Worm (Caenorhabditis elegans) whole organism, late embryonic: ENCODE results near the gene C18D1.2.
A peak's percentile ranks its signal among the peaks of the same experiment; 100 is the strongest.

ENCODE experiments used
- C08G9.2 ChIP-seq: sonication (generic microtip); optimal IDR thresholded peaks from 2 replicates; lab custom pipeline; 2016; ENCODE audit warnings: mild to moderate bottlenecking, missing genetic modification characterization, moderate library complexity, missing compliant biosample characterization
- F13H6.1 ChIP-seq: sonication (generic microtip); optimal IDR thresholded peaks from 2 replicates; lab custom pipeline; 2016; ENCODE audit warnings: missing genetic modification characterization, missing compliant biosample characterization
- K02D7.2 ChIP-seq: sonication (generic microtip); optimal IDR thresholded peaks from 2 replicates; lab custom pipeline; 2017; ENCODE audit warnings: mild to moderate bottlenecking, missing genetic modification characterization, missing compliant biosample characterization
- K09A11.1 ChIP-seq: sonication (generic microtip); optimal IDR thresholded peaks from 2 replicates; lab custom pipeline; 2017; ENCODE audit warnings: antibody characterized with exemption, mild to moderate bottlenecking, missing genetic modification characterization, missing compliant biosample characterization; ENCODE audit not compliant: insufficient read depth
- T23F11.4 ChIP-seq: fragments of 200-800 bp; sonication (Bioruptor generic); optimal IDR thresholded peaks from 2 replicates; lab custom pipeline; 2018; ENCODE audit warnings: mild to moderate bottlenecking, missing genetic modification characterization, missing compliant biosample characterization
- ceh-14 ChIP-seq: sonication (generic microtip); optimal IDR thresholded peaks from 2 replicates; lab custom pipeline; 2016; ENCODE audit warnings: missing genotype, missing genetic modification characterization, missing compliant biosample characterization
- ceh-19 ChIP-seq: fragments of 200-800 bp; sonication (Bioruptor generic); optimal IDR thresholded peaks from 2 replicates; lab custom pipeline; 2018; ENCODE audit warnings: mild to moderate bottlenecking, missing genetic modification characterization, missing compliant biosample characterization
- ceh-2 ChIP-seq: sonication (generic microtip); optimal IDR thresholded peaks from 2 replicates; lab custom pipeline; 2016; ENCODE audit warnings: missing genotype, missing genetic modification characterization, missing compliant biosample characterization
- ceh-22 ChIP-seq: sonication (generic microtip); optimal IDR thresholded peaks from 2 replicates; lab custom pipeline; 2017; ENCODE audit warnings: missing biosample characterization, missing genetic modification characterization
- ceh-31 ChIP-seq: sonication (generic microtip); optimal IDR thresholded peaks from 2 replicates; lab custom pipeline; 2016; ENCODE audit warnings: missing genetic modification characterization, missing compliant biosample characterization
- ceh-34 ChIP-seq: sonication (generic microtip); optimal IDR thresholded peaks from 2 replicates; lab custom pipeline; 2016; ENCODE audit warnings: mild to moderate bottlenecking, missing genetic modification characterization, missing compliant biosample characterization
- ceh-45 ChIP-seq: fragments of 200-800 bp; sonication (Bioruptor generic); IDR thresholded peaks from 2 replicates; pipeline ENCODE4 v1.3.6; 2022; ENCODE audit warnings: missing genetic modification reagents, missing genetic modification characterization, missing compliant biosample characterization
- ceh-9 ChIP-seq: sonication (generic microtip); optimal IDR thresholded peaks from 2 replicates; lab custom pipeline; 2016; ENCODE audit warnings: mild to moderate bottlenecking, missing genetic modification characterization, inconsistent platforms, missing compliant biosample characterization
- dmd-4 ChIP-seq: sonication (generic microtip); optimal IDR thresholded peaks from 2 replicates; lab custom pipeline; 2016; ENCODE audit warnings: borderline replicate concordance, missing genetic modification characterization, missing compliant biosample characterization
- elt-2 ChIP-seq: sonication (generic microtip); optimal IDR thresholded peaks from 2 replicates; lab custom pipeline; 2016; ENCODE audit warnings: missing genetic modification reagents, missing genetic modification characterization, missing compliant biosample characterization
- ets-4 ChIP-seq: sonication (generic microtip); optimal IDR thresholded peaks from 2 replicates; lab custom pipeline; 2016; ENCODE audit warnings: missing genetic modification characterization, missing compliant biosample characterization
- fkh-10 ChIP-seq: fragments of 150-350 bp; optimal IDR thresholded peaks from 2 replicates; lab custom pipeline; 2014; ENCODE audit warnings: missing biosample characterization, missing genetic modification reagents, missing genetic modification characterization
- fkh-6 ChIP-seq: sonication (generic microtip); optimal IDR thresholded peaks from 2 replicates; lab custom pipeline; 2016; ENCODE audit warnings: missing genetic modification characterization, missing compliant biosample characterization
- hlh-30 ChIP-seq: sonication (generic microtip); optimal IDR thresholded peaks from 2 replicates; lab custom pipeline; 2017; ENCODE audit warnings: antibody characterized with exemption, missing genetic modification characterization, missing compliant biosample characterization; ENCODE audit not compliant: insufficient read depth
- hlh-8 ChIP-seq: sonication (generic microtip); optimal IDR thresholded peaks from 2 replicates; lab custom pipeline; 2016; ENCODE audit warnings: missing genotype, missing genetic modification characterization, missing compliant biosample characterization
- lin-11 ChIP-seq: fragments of 200-800 bp; sonication (Bioruptor generic); optimal IDR thresholded peaks from 2 replicates; lab custom pipeline; 2018; ENCODE audit warnings: mild to moderate bottlenecking, missing genetic modification characterization, missing compliant biosample characterization
- mec-3 ChIP-seq: sonication (generic microtip); optimal IDR thresholded peaks from 2 replicates; lab custom pipeline; 2016; ENCODE audit warnings: borderline replicate concordance, missing genetic modification characterization, missing compliant biosample characterization
- nfya-1 ChIP-seq: sonication (generic microtip); optimal IDR thresholded peaks from 2 replicates; lab custom pipeline; 2017; ENCODE audit warnings: missing genetic modification characterization, mild to moderate bottlenecking, missing compliant biosample characterization, antibody characterized with exemption, moderate library complexity
- nhr-232 ChIP-seq: sonication (generic microtip); optimal IDR thresholded peaks from 2 replicates; lab custom pipeline; 2016; ENCODE audit warnings: missing genetic modification characterization, missing compliant biosample characterization
- odd-2 ChIP-seq: sonication (generic microtip); optimal IDR thresholded peaks from 2 replicates; lab custom pipeline; 2017; ENCODE audit warnings: antibody characterized with exemption, mild to moderate bottlenecking, missing genetic modification characterization, missing compliant biosample characterization
- pag-3 ChIP-seq: sonication (generic microtip); optimal IDR thresholded peaks from 2 replicates; lab custom pipeline; 2016; ENCODE audit warnings: missing compliant biosample characterization, missing genetic modification characterization, borderline replicate concordance
- pat-9 ChIP-seq: fragments of 200-800 bp; sonication (Bioruptor generic); optimal IDR thresholded peaks from 2 replicates; lab custom pipeline; 2018; ENCODE audit warnings: mild to moderate bottlenecking, missing genetic modification characterization, moderate library complexity, missing compliant biosample characterization
- pha-2 ChIP-seq: sonication (generic microtip); optimal IDR thresholded peaks from 2 replicates; lab custom pipeline; 2017; ENCODE audit warnings: mild to moderate bottlenecking, missing genetic modification characterization, missing compliant biosample characterization
- pros-1 ChIP-seq: fragments of 150-350 bp; optimal IDR thresholded peaks from 2 replicates; lab custom pipeline; 2014; ENCODE audit warnings: missing biosample characterization, missing genetic modification reagents, missing genetic modification characterization
- ref-2 ChIP-seq: sonication (generic microtip); optimal IDR thresholded peaks from 2 replicates; lab custom pipeline; 2016; ENCODE audit warnings: missing genetic modification characterization, missing compliant biosample characterization
- rnt-1 ChIP-seq: sonication (generic microtip); optimal IDR thresholded peaks from 2 replicates; lab custom pipeline; 2016; ENCODE audit warnings: missing genetic modification characterization, missing compliant biosample characterization
- sox-2 ChIP-seq: fragments of 200-800 bp; sonication (Bioruptor generic); IDR thresholded peaks from 2 replicates; pipeline ENCODE4 v1.3.6; 2022; ENCODE audit warnings: missing genetic modification reagents, missing genetic modification characterization, missing compliant biosample characterization
- tbx-2 ChIP-seq: sonication (generic microtip); optimal IDR thresholded peaks from 2 replicates; lab custom pipeline; 2016; ENCODE audit warnings: missing genetic modification characterization, missing compliant biosample characterization
- ttx-3 ChIP-seq: sonication (generic microtip); optimal IDR thresholded peaks from 2 replicates; lab custom pipeline; 2016; ENCODE audit warnings: missing genetic modification reagents, missing genetic modification characterization, missing compliant biosample characterization
- unc-3 ChIP-seq, 2 experiments: fragments of 200-800 bp in 1 of 2; sonication (Bioruptor generic) in 1 of 2; sonication (generic microtip) in 1 of 2; conservative IDR thresholded peaks in 1 of 2; optimal IDR thresholded peaks in 1 of 2; 2 replicates each; pipeline versions ENCODE4 v1.3.6 to Lab custom; 2016 to 2022; ENCODE audit warnings: missing compliant biosample characterization in 2 of 2, missing genetic modification characterization in 2 of 2, missing genetic modification reagents in 1 of 2
- unc-42 ChIP-seq: sonication (generic microtip); optimal IDR thresholded peaks from 2 replicates; lab custom pipeline; 2016; ENCODE audit warnings: missing genotype, missing genetic modification characterization, missing compliant biosample characterization
- unc-86 ChIP-seq: sonication (generic microtip); optimal IDR thresholded peaks from 2 replicates; lab custom pipeline; 2016; ENCODE audit warnings: missing genetic modification characterization, missing compliant biosample characterization
- zip-5 ChIP-seq: sonication (generic microtip); optimal IDR thresholded peaks from 2 replicates; lab custom pipeline; 2016; ENCODE audit warnings: missing genetic modification characterization, missing compliant biosample characterization
- ztf-16 ChIP-seq: sonication (generic microtip); optimal IDR thresholded peaks from 2 replicates; lab custom pipeline; 2017; ENCODE audit warnings: missing genetic modification characterization, missing compliant biosample characterization

C18D1.2 gene

DNA sequence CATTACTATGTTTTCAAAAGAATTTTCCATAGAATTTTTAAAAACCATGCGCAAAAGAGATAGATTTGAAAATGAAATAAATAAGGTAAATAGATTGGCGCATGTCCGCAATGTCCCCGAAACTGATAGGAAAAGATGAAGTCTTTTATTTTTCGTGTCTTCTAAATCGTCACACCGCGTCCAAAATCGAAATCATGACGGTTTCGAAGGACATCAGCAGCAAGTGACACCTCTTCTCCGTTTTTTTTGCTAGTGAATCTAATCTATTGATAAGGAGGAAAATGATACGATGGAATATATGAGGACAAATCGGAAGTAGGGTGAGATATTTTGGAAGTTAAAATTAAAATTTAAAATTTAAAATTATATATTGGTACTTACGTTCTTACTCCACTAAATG lies 17.2 kb downstream of the C18D1.2 start:
- TF ChIP-seq K09A11.1 (tag; lab: Kevin White, UChicago) (no peak), elt-2 (no peak), tbx-2 (tag; lab: Kevin White, UChicago) (no peak), ets-4 (tag; lab: Kevin White, UChicago) (no peak), fkh-6 (no peak), zip-5 (no peak), unc-3 (GFP tag; conservative IDR thresholded peaks at IDR 0.05; lab: Robert Waterston, UW) (no peak), unc-3 (tag; optimal IDR thresholded peaks at IDR 0.05; lab: Kevin White, UChicago) (no peak), ref-2 (tag; lab: Kevin White, UChicago) (no peak), lin-11 (tag; lab: Kevin White, UChicago) (no peak)
- TF ChIP-seq, all 69 proteins: peak for 0

DNA sequence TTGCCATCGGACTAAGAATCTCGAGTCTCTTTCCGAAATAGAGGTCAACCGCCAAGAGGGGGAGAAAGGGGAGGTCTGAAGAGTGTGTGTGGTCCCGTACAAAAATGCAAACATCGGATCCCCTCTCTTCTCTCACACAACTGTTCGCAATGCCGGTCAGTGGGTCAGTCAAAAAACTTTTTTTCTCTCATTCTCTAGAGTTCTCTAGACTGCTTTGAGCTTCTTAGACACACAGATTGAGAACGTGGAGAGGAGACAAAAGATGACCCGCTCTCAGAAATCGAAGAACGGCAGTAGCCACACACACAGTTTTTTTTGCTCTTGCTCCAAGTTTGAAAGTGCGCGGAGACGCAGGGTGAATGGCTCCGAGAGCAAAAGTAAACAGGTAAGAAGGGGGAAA lies 19.0 kb downstream of the C18D1.2 start:
- TF ChIP-seq mec-3 (tag; lab: Kevin White, UChicago), result no peak
- no peak for TF ChIP-seq ttx-3 (tag; lab: Kevin White, UChicago)
- TF ChIP-seq pag-3 (tag; lab: Kevin White, UChicago), result no peak
- no peak for TF ChIP-seq pat-9 (tag; lab: Kevin White, UChicago)
- no peak for TF ChIP-seq ets-4 (tag; lab: Kevin White, UChicago)
- peak; percentile 36 for TF ChIP-seq tbx-2 (tag; lab: Kevin White, UChicago)
- no peak for TF ChIP-seq nhr-232 (tag; lab: Kevin White, UChicago)
- no peak for TF ChIP-seq ceh-22 (tag; lab: Kevin White, UChicago)
- no peak for TF ChIP-seq hlh-8 (tag; lab: Kevin White, UChicago)
- no peak for TF ChIP-seq pha-2
- peak; percentile 9 for TF ChIP-seq elt-2
- no peak for TF ChIP-seq ztf-16
- TF ChIP-seq sox-2, result no peak
- TF ChIP-seq rnt-1 (tag; lab: Kevin White, UChicago), result no peak
- TF ChIP-seq T23F11.4 (GFP tag; lab: Kevin White, UChicago), result no peak
- TF ChIP-seq ref-2 (tag; lab: Kevin White, UChicago), result peak; percentile 4

DNA sequence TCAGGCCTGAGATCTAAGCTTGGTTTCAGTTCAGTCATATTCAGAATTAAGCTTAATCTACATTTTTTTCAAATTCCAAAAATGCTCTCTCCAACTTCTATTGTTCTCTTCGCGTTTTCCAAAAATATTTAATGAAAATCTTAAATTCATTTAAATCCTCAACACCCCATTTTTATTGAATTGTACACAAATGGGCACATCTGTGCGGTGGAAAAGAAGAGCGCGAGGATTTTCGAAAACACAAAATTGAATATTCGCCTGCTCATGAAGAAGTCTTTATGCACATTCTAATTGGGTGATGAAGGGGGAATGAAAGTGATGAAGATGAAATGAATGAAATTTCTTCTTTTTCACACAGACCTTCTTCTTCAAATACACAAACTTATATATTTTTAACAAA lies 27.7 kb downstream of the C18D1.2 start:
- TF ChIP-seq ceh-19 (GFP tag; lab: Kevin White, UChicago), result no peak
- peak; percentile 79 for TF ChIP-seq unc-42 (tag; lab: Kevin White, UChicago)
- no peak for TF ChIP-seq pros-1 (tag; lab: Kevin White, UChicago)

DNA sequence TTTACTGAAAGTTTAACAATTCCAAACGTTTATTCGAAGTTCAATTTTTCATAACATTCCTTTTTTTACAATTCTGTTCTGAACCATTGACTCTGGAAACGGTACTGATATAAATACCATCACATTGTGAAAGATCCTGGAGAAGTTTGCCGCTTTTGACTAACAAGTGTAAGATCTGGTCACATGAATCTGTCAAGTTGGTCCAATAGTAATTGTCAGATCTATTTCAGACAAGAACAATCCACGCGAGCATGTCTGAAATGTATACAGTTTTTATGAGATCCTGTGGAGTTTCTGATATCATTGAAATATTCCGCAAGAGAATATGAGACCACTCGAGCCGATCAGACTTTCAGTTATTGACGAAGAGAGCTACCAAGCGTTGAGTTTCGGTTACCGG lies 36.3 kb downstream of the C18D1.2 start:
- TF ChIP-seq lin-11 (tag; lab: Kevin White, UChicago) (no peak), ets-4 (tag; lab: Kevin White, UChicago) (no peak), fkh-10 (GFP tag; lab: Kevin White, UChicago) (no peak), pha-2 (no peak), pros-1 (tag; lab: Kevin White, UChicago) (no peak), nfya-1 (tag; lab: Kevin White, UChicago) (no peak), unc-86 (tag; lab: Kevin White, UChicago) (no peak), C08G9.2 (no peak), elt-2 (no peak), K02D7.2 (no peak)

DNA sequence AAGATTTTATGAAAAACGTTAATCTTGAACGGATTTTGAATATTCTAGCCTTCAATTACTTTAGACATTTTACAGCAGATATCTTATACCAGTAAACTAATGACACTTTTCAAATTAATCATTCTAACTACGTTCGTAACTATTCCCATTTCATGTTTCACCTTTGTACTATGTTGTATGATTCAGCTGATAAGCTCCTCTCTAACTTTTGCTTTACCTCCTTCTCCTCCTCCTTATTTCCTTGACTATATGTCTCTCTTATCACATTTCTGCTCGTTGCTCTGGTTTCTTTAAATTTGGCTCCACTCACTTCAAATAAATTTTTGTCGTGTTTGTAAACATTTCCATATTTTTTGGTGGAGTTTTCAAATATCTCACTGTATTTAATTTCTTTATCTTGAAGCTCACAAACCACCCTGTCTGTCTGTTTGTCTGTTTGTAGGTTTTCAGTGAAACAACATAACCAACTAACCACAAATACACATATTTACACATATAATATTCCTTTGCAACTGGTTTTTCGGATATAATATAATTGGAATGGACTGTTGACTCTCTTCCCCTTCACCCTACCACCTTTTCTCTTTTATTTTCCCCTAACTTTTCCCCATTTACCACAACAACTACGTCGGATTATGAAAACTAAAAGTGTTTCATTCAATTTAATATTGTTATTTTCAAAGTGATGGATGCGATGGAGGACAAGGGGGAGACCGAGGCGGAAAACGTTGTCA lies 37.6 kb downstream of the C18D1.2 start, which contains the start of gene lact-2:
lact-2 (plus strand) TSS at position 684 of the 734 bp plus-strand sequence.
- TF ChIP-seq C08G9.2 (no peak), ceh-31 (tag; lab: Kevin White, UChicago) (no peak), dmd-4 (tag; lab: Kevin White, UChicago) (no peak), K02D7.2 (no peak), unc-3 (GFP tag; conservative IDR thresholded peaks at IDR 0.05; lab: Robert Waterston, UW) (no peak), unc-3 (tag; optimal IDR thresholded peaks at IDR 0.05; lab: Kevin White, UChicago) (no peak), ceh-34 (tag; lab: Kevin White, UChicago) (no peak), odd-2 (no peak), hlh-8 (tag; lab: Kevin White, UChicago) (no peak), F13H6.1 (tag; lab: Kevin White, UChicago) (no peak), unc-86 (tag; lab: Kevin White, UChicago) (no peak), K09A11.1 (tag; lab: Kevin White, UChicago) (no peak), ceh-9 (tag; lab: Kevin White, UChicago) (no peak), ceh-2 (tag; lab: Kevin White, UChicago) (no peak), ceh-45 (no peak), hlh-30 (tag; lab: Kevin White, UChicago) (no peak), ceh-14 (no peak), fkh-10 (GFP tag; lab: Kevin White, UChicago) (no peak), ets-4 (tag; lab: Kevin White, UChicago) (no peak)
